Worm (Caenorhabditis elegans) whole organism, late embryonic: ENCODE results near the gene C09G9.3.

Experiments
- K09A11.1 ChIP-seq: sonication (generic microtip); optimal IDR thresholded peaks from 2 replicates; lab custom pipeline; 2017; ENCODE audit warnings: antibody characterized with exemption, mild to moderate bottlenecking, missing genetic modification characterization, missing compliant biosample characterization; ENCODE audit not compliant: insufficient read depth
- ahr-1 ChIP-seq: sonication (generic microtip); optimal IDR thresholded peaks from 2 replicates; lab custom pipeline; 2016; ENCODE audit warnings: missing genetic modification characterization, missing compliant biosample characterization
- ceh-19 ChIP-seq: fragments of 200-800 bp; sonication (Bioruptor generic); optimal IDR thresholded peaks from 2 replicates; lab custom pipeline; 2018; ENCODE audit warnings: mild to moderate bottlenecking, missing genetic modification characterization, missing compliant biosample characterization
- ceh-24 ChIP-seq: sonication (generic microtip); optimal IDR thresholded peaks from 2 replicates; lab custom pipeline; 2016; ENCODE audit warnings: mild to moderate bottlenecking, missing genetic modification characterization, missing compliant biosample characterization
- ceh-48 ChIP-seq: sonication (generic microtip); optimal IDR thresholded peaks from 2 replicates; lab custom pipeline; 2016; ENCODE audit warnings: missing genetic modification characterization, inconsistent platforms, missing compliant biosample characterization
- che-1 ChIP-seq: sonication (generic microtip); optimal IDR thresholded peaks from 2 replicates; lab custom pipeline; 2016; ENCODE audit warnings: mild to moderate bottlenecking, missing genetic modification characterization, missing compliant biosample characterization
- hlh-15 ChIP-seq: sonication (generic microtip); optimal IDR thresholded peaks from 2 replicates; lab custom pipeline; 2016; ENCODE audit warnings: missing genetic modification characterization, missing compliant biosample characterization
- lim-6 ChIP-seq: sonication (generic microtip); optimal IDR thresholded peaks from 2 replicates; lab custom pipeline; 2016; ENCODE audit warnings: missing genetic modification characterization, missing compliant biosample characterization
- lin-11 ChIP-seq: fragments of 200-800 bp; sonication (Bioruptor generic); optimal IDR thresholded peaks from 2 replicates; lab custom pipeline; 2018; ENCODE audit warnings: mild to moderate bottlenecking, missing genetic modification characterization, missing compliant biosample characterization
- madf-2 ChIP-seq: sonication (generic microtip); optimal IDR thresholded peaks from 2 replicates; lab custom pipeline; 2017; ENCODE audit warnings: missing genetic modification characterization, missing compliant biosample characterization
- pat-9 ChIP-seq: fragments of 200-800 bp; sonication (Bioruptor generic); optimal IDR thresholded peaks from 2 replicates; lab custom pipeline; 2018; ENCODE audit warnings: mild to moderate bottlenecking, missing genetic modification characterization, moderate library complexity, missing compliant biosample characterization
- pqm-1 ChIP-seq: sonication (generic microtip); optimal IDR thresholded peaks from 2 replicates; lab custom pipeline; 2016; ENCODE audit warnings: missing genetic modification characterization, missing compliant biosample characterization
- ref-2 ChIP-seq: sonication (generic microtip); optimal IDR thresholded peaks from 2 replicates; lab custom pipeline; 2016; ENCODE audit warnings: missing genetic modification characterization, missing compliant biosample characterization
- sox-2 ChIP-seq: fragments of 200-800 bp; sonication (Bioruptor generic); IDR thresholded peaks from 2 replicates; pipeline ENCODE4 v1.3.6; 2022; ENCODE audit warnings: missing genetic modification reagents, missing genetic modification characterization, missing compliant biosample characterization
- syd-9 ChIP-seq: sonication (generic microtip); optimal IDR thresholded peaks from 2 replicates; lab custom pipeline; 2016; ENCODE audit warnings: mild to moderate bottlenecking, missing genetic modification characterization, moderate library complexity, missing compliant biosample characterization
- ttx-3 ChIP-seq: sonication (generic microtip); optimal IDR thresholded peaks from 2 replicates; lab custom pipeline; 2016; ENCODE audit warnings: missing genetic modification reagents, missing genetic modification characterization, missing compliant biosample characterization
- unc-55 ChIP-seq: sonication (generic microtip); optimal IDR thresholded peaks from 2 replicates; lab custom pipeline; 2017; ENCODE audit warnings: missing biosample characterization, missing genetic modification reagents, missing genetic modification characterization
- ztf-16 ChIP-seq: sonication (generic microtip); optimal IDR thresholded peaks from 2 replicates; lab custom pipeline; 2017; ENCODE audit warnings: missing genetic modification characterization, missing compliant biosample characterization

C09G9.3 gene

ce11 chrIV:8820041-8820440 is 52.8 kb downstream of the C09G9.3 start, which contains the start of gene T28C6.3:
Gene T28C6.3, plus strand, starts transcription at chrIV:8820341.
- TF ChIP-seq lin-11 (tag; lab: Kevin White, UChicago) (no peak), pat-9 (tag; lab: Kevin White, UChicago) (no peak), sox-2 (no peak), K09A11.1 (tag; lab: Kevin White, UChicago) (no peak), syd-9 (tag; lab: Kevin White, UChicago) (no peak), madf-2 (tag; lab: Kevin White, UChicago) (no peak), hlh-15 (tag; lab: Kevin White, UChicago) (no peak), ceh-48 (no peak), ahr-1 (no peak), che-1 (tag; lab: Kevin White, UChicago) (no peak), ref-2 (tag; lab: Kevin White, UChicago) (no peak), ztf-16 (no peak), ceh-24 (tag; lab: Kevin White, UChicago) (no peak), unc-55 (GFP tag; lab: Kevin White, UChicago) (no peak), ceh-19 (no peak), pqm-1 (no peak), ttx-3 (tag; lab: Kevin White, UChicago) (no peak), lim-6 (tag; lab: Kevin White, UChicago) (no peak)
